Fruit fly (Drosophila melanogaster) whole organism, prepupa: Measurements from ENCODE around the gene CG42637.

Experiments used
- CG10669 ChIP-seq: fragments of 200-800 bp; sonication (Bioruptor generic); optimal IDR thresholded peaks from 3 replicates; lab custom pipeline; 2018; ENCODE audit warnings: missing biosample characterization, mild to moderate bottlenecking, missing genetic modification characterization, moderate library complexity
- Ets21C ChIP-seq: fragments of 200-800 bp; sonication (Bioruptor generic); optimal IDR thresholded peaks from 3 replicates; lab custom pipeline; 2016; ENCODE audit warnings: missing biosample characterization, missing genetic modification characterization
- Hr38 ChIP-seq: sonication (Bioruptor generic); optimal IDR thresholded peaks from 2 replicates; lab custom pipeline; 2016; ENCODE audit warnings: missing biosample characterization, missing genetic modification characterization
- achi ChIP-seq: fragments of 200-800 bp; sonication (Bioruptor generic); optimal IDR thresholded peaks from 3 replicates; lab custom pipeline; 2016; ENCODE audit warnings: missing biosample characterization, missing genetic modification characterization
- lz ChIP-seq: fragments of 200-800 bp; sonication (Bioruptor generic); optimal IDR thresholded peaks from 3 replicates; lab custom pipeline; 2016; ENCODE audit warnings: missing biosample characterization, missing genetic modification characterization
- svp ChIP-seq: fragments of 200-800 bp; sonication (Bioruptor generic); peaks from one replicate; lab custom pipeline; 2016; ENCODE audit warnings: missing biosample characterization, missing genetic modification characterization

DNA sequence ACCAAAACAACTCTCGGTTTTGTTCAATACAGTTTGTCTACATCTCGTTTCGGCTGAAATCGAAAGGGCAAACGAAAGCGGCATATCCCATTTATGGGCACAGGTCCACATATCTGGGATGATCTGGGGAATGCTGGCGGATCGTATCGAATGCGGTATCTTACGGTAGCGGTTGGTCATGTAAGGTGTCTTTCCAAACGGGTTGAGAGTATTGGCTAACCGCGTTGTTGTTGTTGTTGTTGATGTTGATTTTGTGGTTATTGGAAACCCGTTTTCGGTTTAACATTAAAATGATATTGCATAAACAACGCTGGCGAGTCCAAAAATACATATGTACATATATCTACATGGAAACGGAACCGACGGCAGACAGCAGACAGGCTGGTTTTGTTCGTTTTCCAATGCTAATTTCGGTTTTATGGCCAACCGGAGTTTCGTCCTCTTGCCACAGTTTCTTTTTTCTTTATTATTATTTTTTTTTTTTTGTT is 99.2 kb downstream of the CG42637 start:
- no peak for TF ChIP-seq svp (GFP tag; lab: Kevin White, UChicago)
- TF ChIP-seq achi (GFP tag; lab: Kevin White, UChicago), result no peak
- TF ChIP-seq lz, result no peak
- no peak for TF ChIP-seq CG10669
- no peak for TF ChIP-seq Ets21C (GFP tag; lab: Kevin White, UChicago)
- no peak for TF ChIP-seq Hr38 (GFP tag; lab: Kevin White, UChicago)
